Fruit fly (Drosophila melanogaster) whole organism, prepupa: ENCODE results near the gene CHKov1.
A peak's percentile ranks its signal among the peaks of the same experiment; 100 is the strongest.

Source experiments
- Blimp-1 ChIP-seq: fragments of 200-800 bp; sonication (Bioruptor generic); optimal IDR thresholded peaks from 3 replicates; lab custom pipeline; 2017; ENCODE audit warnings: missing biosample characterization, missing genetic modification characterization, mild to moderate bottlenecking, moderate library complexity, missing genetic modification reagents
- CG10631 ChIP-seq: fragments of 200-800 bp; sonication (Bioruptor generic); optimal IDR thresholded peaks from 2 replicates; lab custom pipeline; 2016; ENCODE audit warnings: missing biosample characterization, missing genetic modification characterization
- CG10669 ChIP-seq: fragments of 200-800 bp; sonication (Bioruptor generic); optimal IDR thresholded peaks from 3 replicates; lab custom pipeline; 2018; ENCODE audit warnings: missing biosample characterization, mild to moderate bottlenecking, missing genetic modification characterization, moderate library complexity
- CG11294 ChIP-seq: fragments of 200-800 bp; sonication (Bioruptor generic); IDR thresholded peaks from 2 replicates; pipeline ENCODE4 v1.3.6; 2022; ENCODE audit warnings: missing biosample characterization, missing genetic modification characterization
- CG11902 ChIP-seq: fragments of 200-800 bp; sonication (Bioruptor generic); optimal IDR thresholded peaks from 3 replicates; lab custom pipeline; 2016; ENCODE audit warnings: missing biosample characterization, missing genetic modification characterization
- CG15336 ChIP-seq: fragments of 200-800 bp; sonication (Bioruptor generic); IDR thresholded peaks from 2 replicates; pipeline ENCODE4 v1.3.6; 2022; ENCODE audit warnings: missing biosample characterization, missing genetic modification characterization
- CG1621 ChIP-seq: fragments of 200-800 bp; sonication (Bioruptor generic); optimal IDR thresholded peaks from 3 replicates; lab custom pipeline; 2018; ENCODE audit warnings: missing biosample characterization, mild to moderate bottlenecking, missing genetic modification characterization
- CG16779 ChIP-seq: fragments of 200-800 bp; sonication (Bioruptor generic); optimal IDR thresholded peaks from 3 replicates; lab custom pipeline; 2017; ENCODE audit warnings: missing biosample characterization, mild to moderate bottlenecking, missing genetic modification characterization
- CG3032 ChIP-seq: fragments of 200-800 bp; optimal IDR thresholded peaks from 2 replicates; lab custom pipeline; 2019; ENCODE audit warnings: missing biosample characterization, mild to moderate bottlenecking, missing genetic modification characterization, moderate library complexity
- CG32006 ChIP-seq: fragments of 200-800 bp; sonication (Bioruptor generic); optimal IDR thresholded peaks from 3 replicates; lab custom pipeline; 2017; ENCODE audit warnings: missing biosample characterization, mild to moderate bottlenecking, missing genetic modification characterization
- CG6163 ChIP-seq: fragments of 200-800 bp; sonication (Bioruptor generic); IDR thresholded peaks from 3 replicates; pipeline ENCODE4 v1.3.6; 2022; ENCODE audit warnings: missing biosample characterization, missing genetic modification characterization
- CG6276 ChIP-seq: fragments of 200-800 bp; sonication (Bioruptor generic); optimal IDR thresholded peaks from 2 replicates; lab custom pipeline; 2017; ENCODE audit warnings: missing biosample characterization, mild to moderate bottlenecking, missing genetic modification characterization
- CG6808 ChIP-seq: fragments of 200-800 bp; sonication (Bioruptor generic); optimal IDR thresholded peaks from 3 replicates; lab custom pipeline; 2017; ENCODE audit warnings: missing biosample characterization, missing genetic modification characterization, mild to moderate bottlenecking, moderate library complexity, missing genetic modification reagents
- CG6854 ChIP-seq: fragments of 200-800 bp; sonication (Bioruptor generic); optimal IDR thresholded peaks from 2 replicates; lab custom pipeline; 2017; ENCODE audit warnings: missing biosample characterization, mild to moderate bottlenecking, missing genetic modification characterization
- CG7368 ChIP-seq: fragments of 200-800 bp; sonication (Bioruptor generic); optimal IDR thresholded peaks from 3 replicates; lab custom pipeline; 2016; ENCODE audit warnings: missing biosample characterization, missing genetic modification characterization
- CG8119 ChIP-seq: fragments of 200-800 bp; sonication (Bioruptor generic); IDR thresholded peaks from 3 replicates; pipeline ENCODE4 v1.3.6; 2022; ENCODE audit warnings: missing biosample characterization, missing genetic modification characterization
- CG8632 ChIP-seq: fragments of 200-800 bp; sonication (Bioruptor generic); optimal IDR thresholded peaks from 3 replicates; lab custom pipeline; 2016; ENCODE audit warnings: missing biosample characterization, missing genetic modification characterization
- Ets96B ChIP-seq: fragments of 200-800 bp; optimal IDR thresholded peaks from 2 replicates; lab custom pipeline; 2019; ENCODE audit warnings: missing biosample characterization, mild to moderate bottlenecking, missing genetic modification characterization, moderate library complexity
- Gug ChIP-seq: fragments of 200-800 bp; sonication (Bioruptor generic); IDR thresholded peaks from 2 replicates; pipeline ENCODE4 v1.3.6; 2022; ENCODE audit warnings: missing biosample characterization, missing genetic modification characterization
- Met ChIP-seq: fragments of 200-800 bp; sonication (Bioruptor generic); optimal IDR thresholded peaks from 3 replicates; lab custom pipeline; 2016; ENCODE audit warnings: missing biosample characterization, missing genetic modification characterization
- Sox102F ChIP-seq: fragments of 200-800 bp; sonication (Bioruptor generic); optimal IDR thresholded peaks from 2 replicates; lab custom pipeline; 2016; ENCODE audit warnings: missing biosample characterization, mild to moderate bottlenecking, missing genetic modification characterization
- Sox15 ChIP-seq: fragments of 200-800 bp; sonication (Bioruptor generic); optimal IDR thresholded peaks from 3 replicates; lab custom pipeline; 2016; ENCODE audit warnings: missing biosample characterization, missing genetic modification characterization
- achi ChIP-seq: fragments of 200-800 bp; sonication (Bioruptor generic); optimal IDR thresholded peaks from 3 replicates; lab custom pipeline; 2016; ENCODE audit warnings: missing biosample characterization, missing genetic modification characterization
- cyc ChIP-seq: fragments of 200-800 bp; sonication (Bioruptor generic); optimal IDR thresholded peaks from 3 replicates; lab custom pipeline; 2016; ENCODE audit warnings: missing biosample characterization, missing genetic modification characterization
- dsx ChIP-seq: fragments of 200-800 bp; optimal IDR thresholded peaks from 3 replicates; lab custom pipeline; 2019; ENCODE audit warnings: missing biosample characterization, mild to moderate bottlenecking, missing genetic modification characterization, moderate library complexity; ENCODE audit not compliant: poor library complexity, severe bottlenecking
- eg ChIP-seq: fragments of 200-800 bp; sonication (Bioruptor generic); IDR thresholded peaks from 3 replicates; pipeline ENCODE4 v1.3.6; 2022; ENCODE audit warnings: missing biosample characterization, missing genetic modification characterization
- esn ChIP-seq: fragments of 200-800 bp; sonication (Bioruptor generic); optimal IDR thresholded peaks from 2 replicates; lab custom pipeline; 2016; ENCODE audit warnings: missing biosample characterization, mild to moderate bottlenecking, missing genetic modification characterization, moderate library complexity
- fd59A ChIP-seq: fragments of 200-800 bp; sonication (Bioruptor generic); optimal IDR thresholded peaks from 2 replicates; lab custom pipeline; 2017; ENCODE audit warnings: missing biosample characterization, mild to moderate bottlenecking, missing genetic modification characterization, missing genetic modification reagents
- fkh ChIP-seq: fragments of 200-800 bp; sonication (Bioruptor generic); optimal IDR thresholded peaks from 3 replicates; lab custom pipeline; 2017; ENCODE audit warnings: missing biosample characterization, mild to moderate bottlenecking, missing genetic modification characterization, moderate library complexity
- net ChIP-seq: fragments of 200-800 bp; sonication (Bioruptor generic); optimal IDR thresholded peaks from 3 replicates; lab custom pipeline; 2016; ENCODE audit warnings: missing biosample characterization, missing genetic modification characterization
- spab ChIP-seq: fragments of 200-800 bp; sonication (Bioruptor generic); optimal IDR thresholded peaks from 2 replicates; lab custom pipeline; 2017; ENCODE audit warnings: missing biosample characterization, mild to moderate bottlenecking, missing genetic modification characterization, missing genetic modification reagents
- ss ChIP-seq, 2 experiments: fragments of 200-800 bp; sonication (Bioruptor generic); optimal IDR thresholded peaks; 2 replicates in 1 of 2; 3 replicates in 1 of 2; lab custom pipeline; 2017 to 2018; ENCODE audit warnings: mild to moderate bottlenecking in 2 of 2, missing biosample characterization in 2 of 2, missing genetic modification characterization in 2 of 2, moderate library complexity in 1 of 2
- svp ChIP-seq: fragments of 200-800 bp; sonication (Bioruptor generic); peaks from one replicate; lab custom pipeline; 2016; ENCODE audit warnings: missing biosample characterization, missing genetic modification characterization
- vri ChIP-seq: fragments of 200-800 bp; sonication (Bioruptor generic); optimal IDR thresholded peaks from 3 replicates; lab custom pipeline; 2016; ENCODE audit warnings: missing biosample characterization, mild to moderate bottlenecking, missing genetic modification characterization

Gene CHKov1

dm6 chr3R:25279796-25280350, 49.2 kb downstream of the CHKov1 start, which contains the start of gene CG10514:
Gene CG10514, minus strand, starts transcription at chr3R:25279846.
- TF ChIP-seq esn (GFP tag; lab: Kevin White, UChicago) (no peak), Sox15 (no peak), CG15336 (GFP tag; lab: Robert Waterston, UW) (no peak), CG6163 (GFP tag; lab: Robert Waterston, UW) (no peak), svp (peak; percentile 26), Gug (GFP tag; lab: Robert Waterston, UW) (no peak), CG7368 (no peak), Met (GFP tag; lab: Kevin White, UChicago) (no peak), CG8119 (GFP tag; lab: Robert Waterston, UW) (no peak), CG10669 (no peak), CG3032 (no peak), ss (GFP tag; optimal IDR thresholded peaks at IDR 0.05; lab: Kevin White, UChicago) (no peak), Sox102F (GFP tag; lab: Kevin White, UChicago) (peak; percentile 4), vri (GFP tag; lab: Kevin White, UChicago) (peak; percentile 23), CG11902 (GFP tag; lab: Kevin White, UChicago) (no peak), Ets96B (tag; lab: Kevin White, UChicago) (no peak), achi (GFP tag; lab: Kevin White, UChicago) (peak; percentile 12), CG6808 (GFP tag; lab: Kevin White, UChicago) (no peak), fd59A (GFP tag; lab: Kevin White, UChicago) (no peak), dsx (GFP tag; lab: Kevin White, UChicago) (no peak), CG8632 (no peak), spab (GFP tag; lab: Kevin White, UChicago) (no peak)

- TF ChIP-seq Sox102F (GFP tag; lab: Kevin White, UChicago) (no peak), vri (GFP tag; lab: Kevin White, UChicago) (peak; percentile 6), CG8119 (GFP tag; lab: Robert Waterston, UW) (no peak), eg (GFP tag; lab: Robert Waterston, UW) (no peak), cyc (GFP tag; lab: Kevin White, UChicago) (no peak), CG11294 (GFP tag; lab: Robert Waterston, UW) (no peak), CG1621 (no peak)
Observed at dm6 chr3R:25277112-25277511, 52.0 kb downstream of the CHKov1 start, which contains the start of gene CG10513. Gene CG10513, minus strand, starts transcription at chr3R:25277212.

- TF ChIP-seq CG6808 (GFP tag; lab: Kevin White, UChicago) (no peak), CG10631 (GFP tag; lab: Kevin White, UChicago) (no peak), CG32006 (no peak), CG16779 (tag; lab: Kevin White, UChicago) (peak; percentile 2), fkh (peak; percentile 71), vri (GFP tag; lab: Kevin White, UChicago) (peak; percentile 63)
Observed at dm6 chr3R:25275276-25275675, 53.8 kb downstream of the CHKov1 start.

dm6 chr3R:25273537-25273936, 55.6 kb downstream of the CHKov1 start, which contains the start of gene CG11878:
Gene CG11878, plus strand, starts transcription at chr3R:25273837.
- TF ChIP-seq Blimp-1 (GFP tag; lab: Kevin White, UChicago) (no peak), dsx (GFP tag; lab: Kevin White, UChicago) (no peak), CG11902 (GFP tag; lab: Kevin White, UChicago) (no peak), fkh (no peak), CG6276 (GFP tag; lab: Kevin White, UChicago) (no peak), CG10669 (no peak), net (no peak), CG6854 (no peak), CG10631 (GFP tag; lab: Kevin White, UChicago) (no peak)
